Worm (Caenorhabditis elegans): ENCODE measurements around the gene D1046.4.

DNA sequence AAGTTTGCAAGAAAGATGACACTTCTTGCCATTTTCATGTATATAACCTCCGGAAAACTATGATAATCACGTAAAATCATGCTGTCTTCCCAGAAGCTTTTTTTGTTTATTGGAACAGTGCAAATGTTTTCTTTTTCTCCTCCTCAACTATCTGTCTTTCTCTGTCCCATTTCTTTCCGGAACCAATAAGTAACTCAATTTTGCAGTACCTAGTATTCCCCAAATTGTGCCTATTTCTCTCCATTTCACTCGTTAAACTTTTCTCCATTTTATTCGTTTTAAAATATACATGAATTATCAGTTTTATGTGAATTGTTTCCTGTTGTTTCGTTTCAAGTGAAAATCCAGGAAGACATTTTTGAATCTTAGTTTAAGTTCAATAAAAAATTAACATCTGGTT, 9.8 kb downstream of the D1046.4 start:
- no peak for TF ChIP-seq athp-1 (tag; optimal IDR thresholded peaks at IDR 0.05)
- no peak for TF ChIP-seq ama-1 (optimal IDR thresholded peaks at IDR 0.05)
- no peak for TF ChIP-seq ama-1 (GFP tag; optimal IDR thresholded peaks at IDR 0.05)
- no peak for TF ChIP-seq lir-1 (GFP tag; conservative IDR thresholded peaks at IDR 0.05)
- no peak for TF ChIP-seq hrde-1 (tag; optimal IDR thresholded peaks at IDR 0.05; ENCODE audit: borderline replicate concordance)
- TF ChIP-seq akir-1 (GFP tag; optimal IDR thresholded peaks at IDR 0.05), result no peak
- no peak for TF ChIP-seq mes-4 (tag; optimal IDR thresholded peaks at IDR 0.05)
- no peak for TF ChIP-seq lsy-27 (tag; optimal IDR thresholded peaks at IDR 0.05; ENCODE audit: borderline replicate concordance, insufficient read depth)
- TF ChIP-seq pha-4 (tag; optimal IDR thresholded peaks at IDR 0.05), result no peak
- TF ChIP-seq sptf-2 (GFP tag; optimal IDR thresholded peaks at IDR 0.05), result no peak
- TF ChIP-seq nhr-80 (tag; optimal IDR thresholded peaks at IDR 0.05), result no peak
- no peak for TF ChIP-seq F22D6.2 (tag; optimal IDR thresholded peaks at IDR 0.05)
